Worm (Caenorhabditis elegans): ENCODE measurements around the gene txt-8.

The txt-8 gene

ce11 chrV:18420797-18421196 is 6.6 kb downstream of the txt-8 start, which contains the start of gene srj-26:
Gene srj-26, plus strand, starts transcription at chrV:18421097.
- TF ChIP-seq ceh-9 (tag; optimal IDR thresholded peaks at IDR 0.05) (no peak), ceh-48 (tag; optimal IDR thresholded peaks at IDR 0.05) (no peak), ceh-18 (tag; optimal IDR thresholded peaks at IDR 0.05) (no peak), pha-2 (tag; optimal IDR thresholded peaks at IDR 0.05) (no peak), unc-3 (GFP tag; conservative IDR thresholded peaks at IDR 0.05) (no peak), unc-3 (tag; optimal IDR thresholded peaks at IDR 0.05) (no peak), ama-1 (optimal IDR thresholded peaks at IDR 0.05) (no peak), mec-3 (tag; optimal IDR thresholded peaks at IDR 0.05; ENCODE audit: borderline replicate concordance) (no peak), hlh-13 (GFP tag; optimal IDR thresholded peaks at IDR 0.05) (no peak), pat-9 (tag; optimal IDR thresholded peaks at IDR 0.05) (no peak), eyg-1 (tag; optimal IDR thresholded peaks at IDR 0.05) (no peak), odd-2 (tag; optimal IDR thresholded peaks at IDR 0.05) (no peak), ceh-34 (tag; optimal IDR thresholded peaks at IDR 0.05) (no peak), fkh-10 (GFP tag; optimal IDR thresholded peaks at IDR 0.05) (no peak), che-1 (tag; optimal IDR thresholded peaks at IDR 0.05) (no peak)

ce11 chrV:18424471-18424870 is 10.3 kb downstream of the txt-8 start, which contains the start of gene ZK262.4:
Gene ZK262.4, minus strand, starts transcription at chrV:18424571.
- TF ChIP-seq nfya-1 (tag; optimal IDR thresholded peaks at IDR 0.05) (no peak), dmd-4 (tag; optimal IDR thresholded peaks at IDR 0.05; ENCODE audit: borderline replicate concordance) (no peak), ceh-19 (GFP tag; optimal IDR thresholded peaks at IDR 0.05) (no peak), elt-2 (tag; optimal IDR thresholded peaks at IDR 0.05) (no peak), nhr-11 (tag; optimal IDR thresholded peaks at IDR 0.05) (no peak), ttx-3 (tag; optimal IDR thresholded peaks at IDR 0.05) (no peak), sox-4 (tag; optimal IDR thresholded peaks at IDR 0.05) (no peak)

- TF ChIP-seq hlh-15 (tag; optimal IDR thresholded peaks at IDR 0.05) (no peak), ceh-9 (tag; optimal IDR thresholded peaks at IDR 0.05) (no peak), K09A11.1 (tag; optimal IDR thresholded peaks at IDR 0.05; ENCODE audit: insufficient read depth) (no peak), unc-3 (GFP tag; conservative IDR thresholded peaks at IDR 0.05) (no peak), unc-3 (tag; optimal IDR thresholded peaks at IDR 0.05) (no peak), pha-2 (tag; optimal IDR thresholded peaks at IDR 0.05) (no peak), fkh-10 (GFP tag; optimal IDR thresholded peaks at IDR 0.05) (no peak), hlh-6 (tag; optimal IDR thresholded peaks at IDR 0.05) (no peak), ceh-22 (tag; optimal IDR thresholded peaks at IDR 0.05) (no peak), K02D7.2 (tag; optimal IDR thresholded peaks at IDR 0.05) (no peak), dmd-4 (tag; optimal IDR thresholded peaks at IDR 0.05; ENCODE audit: borderline replicate concordance) (no peak), Y22D7AL.16 (tag; optimal IDR thresholded peaks at IDR 0.05) (no peak), unc-86 (tag; optimal IDR thresholded peaks at IDR 0.05) (no peak)
Measured at ce11 chrV:18425544-18425943, 11.4 kb downstream of the txt-8 start, which contains the start of gene ZK262.19. Gene ZK262.19, minus strand, starts transcription at chrV:18425644.

ce11 chrV:18426280-18426679 is 12.1 kb downstream of the txt-8 start, which contains the start of gene srw-83:
Gene srw-83, plus strand, starts transcription at chrV:18426580.
- TF ChIP-seq madf-2 (tag; optimal IDR thresholded peaks at IDR 0.05) (no peak), tbx-7 (tag; optimal IDR thresholded peaks at IDR 0.05) (no peak), elt-2 (tag; optimal IDR thresholded peaks at IDR 0.05) (no peak), ceh-48 (tag; optimal IDR thresholded peaks at IDR 0.05) (no peak), ceh-31 (tag; optimal IDR thresholded peaks at IDR 0.05) (no peak), pqm-1 (tag; optimal IDR thresholded peaks at IDR 0.05) (no peak), syd-9 (tag; optimal IDR thresholded peaks at IDR 0.05) (no peak), ceh-9 (tag; optimal IDR thresholded peaks at IDR 0.05) (no peak), ceh-18 (tag; optimal IDR thresholded peaks at IDR 0.05) (no peak), ceh-24 (tag; optimal IDR thresholded peaks at IDR 0.05) (no peak), mec-3 (tag; optimal IDR thresholded peaks at IDR 0.05; ENCODE audit: borderline replicate concordance) (no peak), lin-11 (tag; optimal IDR thresholded peaks at IDR 0.05) (no peak), dve-1 (tag; optimal IDR thresholded peaks at IDR 0.05) (no peak), odd-2 (tag; optimal IDR thresholded peaks at IDR 0.05) (no peak), lim-6 (tag; optimal IDR thresholded peaks at IDR 0.05) (no peak), ceh-45 (GFP tag; IDR thresholded peaks at IDR 0.05) (no peak), T23F11.4 (GFP tag; optimal IDR thresholded peaks at IDR 0.05) (no peak)

All from whole organism, late embryonic.